Worm (Caenorhabditis elegans): ENCODE measurements around the gene Y67D8C.6.

Gene Y67D8C.6

DNA sequence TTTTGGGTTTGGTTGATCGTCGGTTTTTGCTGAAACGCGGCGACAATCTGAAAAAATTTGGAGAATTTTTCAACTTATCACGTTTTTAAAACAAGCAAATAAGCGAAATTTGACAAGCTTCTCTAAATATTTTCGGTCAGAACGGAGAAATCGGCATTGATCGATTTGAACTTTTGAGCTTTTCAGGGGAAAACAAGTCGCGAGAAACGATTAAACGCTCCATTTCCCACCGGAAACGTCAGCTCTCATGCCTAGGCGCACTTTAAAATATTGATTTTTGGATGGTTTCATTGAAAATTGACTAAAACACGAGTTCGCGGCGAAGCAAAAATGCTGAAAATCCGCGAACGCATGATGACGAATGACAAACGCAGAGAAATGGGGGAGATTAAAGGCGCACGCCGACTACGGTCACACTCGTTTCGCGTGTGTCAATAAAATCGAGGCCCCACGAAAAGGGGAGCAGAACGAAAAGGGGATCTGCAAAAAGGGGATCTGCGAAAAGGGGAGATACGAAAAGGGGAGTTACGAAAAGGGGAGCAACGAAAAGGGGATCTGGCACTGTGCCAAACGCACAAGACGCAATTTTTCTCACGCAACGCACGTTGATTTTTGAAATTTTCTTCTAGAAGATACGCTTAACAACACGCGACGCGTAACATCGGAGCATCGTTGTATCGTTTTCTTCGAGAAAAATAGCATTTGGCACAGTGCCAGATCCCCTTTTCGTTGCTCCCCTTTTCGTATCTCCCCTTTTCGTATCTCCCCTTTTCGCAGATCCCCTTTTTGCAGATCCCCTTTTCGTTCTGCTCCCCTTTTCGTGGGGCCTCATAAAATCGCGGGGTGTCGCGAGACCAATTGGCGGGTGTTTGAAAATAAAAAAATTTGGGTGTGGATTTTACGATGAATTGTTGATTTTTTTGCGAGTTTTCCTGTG is 12.9 kb downstream of the Y67D8C.6 start, which contains the start of gene eel-1 (continued):
- TF ChIP-seq lin-35 (GFP tag; optimal IDR thresholded peaks at IDR 0.05) = peak; percentile 95
- TF ChIP-seq dpl-1 (GFP tag; optimal IDR thresholded peaks at IDR 0.05) = peak; percentile 91 to 93 (median 91)
- TF ChIP-seq nhr-77 (tag; optimal IDR thresholded peaks at IDR 0.05) = peak; percentile 80
- TF ChIP-seq F16B12.6 (tag; optimal IDR thresholded peaks at IDR 0.05) = peak; percentile 50
- peak; percentile 97 for TF ChIP-seq vab-15 (tag; optimal IDR thresholded peaks at IDR 0.05)
- peak; percentile 96 for TF ChIP-seq swsn-7 (tag; optimal IDR thresholded peaks at IDR 0.05)
- TF ChIP-seq mef-2 (tag; optimal IDR thresholded peaks at IDR 0.05) = peak; percentile 68
- peak; percentile 63 for TF ChIP-seq hlh-17 (GFP tag; optimal IDR thresholded peaks at IDR 0.05; ENCODE audit: borderline replicate concordance)
- peak; percentile 96 for TF ChIP-seq nhr-20 (tag; optimal IDR thresholded peaks at IDR 0.05)
- peak; percentile 98 for TF ChIP-seq mab-9 (GFP tag; IDR thresholded peaks at IDR 0.05)
- peak; percentile 84 for TF ChIP-seq C04F5.9 (tag; optimal IDR thresholded peaks at IDR 0.05)
- TF ChIP-seq nhr-76 (tag; optimal IDR thresholded peaks at IDR 0.05) = peak; percentile 25
- peak; percentile 98 for TF ChIP-seq nhr-19 (GFP tag; conservative IDR thresholded peaks at IDR 0.05)
- TF ChIP-seq irx-1 (tag; optimal IDR thresholded peaks at IDR 0.05) = peak; percentile 77
- peak; percentile 86 for TF ChIP-seq ceh-63 (GFP tag; optimal IDR thresholded peaks at IDR 0.05)
- peak; percentile 99 for TF ChIP-seq unc-98 (GFP tag; IDR thresholded peaks at IDR 0.05)
- peak; percentile 89 to 95 (median 93) for TF ChIP-seq ceh-82 (tag; optimal IDR thresholded peaks at IDR 0.05)
- TF ChIP-seq lir-3 (tag; optimal IDR thresholded peaks at IDR 0.05; ENCODE audit: poor library complexity) = peak; percentile 96
- TF ChIP-seq unc-130 (tag; optimal IDR thresholded peaks at IDR 0.05) = peak; percentile 41

DNA sequence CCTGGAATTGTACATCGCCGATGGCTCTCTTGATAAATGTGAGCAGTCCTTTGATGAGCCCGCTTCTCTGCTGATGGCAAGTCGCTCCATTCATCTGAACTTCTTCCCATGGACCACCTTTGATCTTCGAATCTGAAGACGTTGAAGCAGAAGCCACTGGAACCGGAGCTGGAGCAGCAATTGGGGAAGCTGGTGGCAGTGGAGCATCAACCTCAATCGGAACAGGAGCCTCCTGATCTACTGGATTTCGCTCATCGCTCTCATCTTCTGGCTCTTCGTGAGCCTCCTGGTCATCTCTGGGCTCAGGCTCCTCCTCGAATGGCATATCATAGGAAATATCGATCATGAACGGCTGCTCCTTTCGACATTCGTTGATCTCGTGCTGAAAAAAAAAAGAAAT is 16.3 kb downstream of the Y67D8C.6 start:
- TF ChIP-seq ztf-4 (tag; optimal IDR thresholded peaks at IDR 0.05) (no peak), xbp-1 (tag; optimal IDR thresholded peaks at IDR 0.05) (no peak), tlp-1 (tag; optimal IDR thresholded peaks at IDR 0.05) (no peak), sup-37 (GFP tag; optimal IDR thresholded peaks at IDR 0.05) (no peak), unc-130 (tag; optimal IDR thresholded peaks at IDR 0.05) (no peak), skn-1 (tag; optimal IDR thresholded peaks at IDR 0.05) (no peak), zip-4 (GFP tag; optimal IDR thresholded peaks at IDR 0.05) (no peak), jun-1 (tag; optimal IDR thresholded peaks at IDR 0.05) (no peak)

DNA sequence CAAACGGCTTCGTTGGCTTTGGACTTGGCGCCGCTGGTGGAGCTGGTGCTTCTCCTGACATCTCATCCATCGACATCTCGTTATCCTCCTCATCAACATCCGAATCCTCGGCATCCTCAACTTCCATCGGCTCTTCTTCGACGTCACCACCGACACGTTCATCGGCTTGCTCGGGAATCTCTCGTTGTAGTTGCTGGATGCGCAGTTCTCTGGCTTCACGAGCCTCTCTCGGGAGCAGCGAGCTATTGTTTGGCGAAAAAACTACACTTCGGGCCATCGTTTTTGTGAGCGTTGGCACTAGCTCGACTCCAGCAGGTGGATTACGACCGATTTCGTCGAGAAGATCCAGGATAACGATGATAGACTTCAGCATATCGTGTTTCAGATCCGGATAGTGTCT is 17.2 kb downstream of the Y67D8C.6 start:
- TF ChIP-seq ceh-82 (tag; optimal IDR thresholded peaks at IDR 0.05) (no peak), nhr-237 (tag; optimal IDR thresholded peaks at IDR 0.05) (no peak), irx-1 (tag; optimal IDR thresholded peaks at IDR 0.05) (no peak), efl-3 (GFP tag; optimal IDR thresholded peaks at IDR 0.05) (no peak), nhr-47 (tag; optimal IDR thresholded peaks at IDR 0.05) (no peak), ceh-90 (tag; optimal IDR thresholded peaks at IDR 0.05) (no peak)

ce11 chrIV:3044158-3044557 is 19.0 kb downstream of the Y67D8C.6 start:
- TF ChIP-seq pqm-1 (tag; optimal IDR thresholded peaks at IDR 0.05) (no peak), fkh-4 (tag; optimal IDR thresholded peaks at IDR 0.05; ENCODE audit: borderline replicate concordance) (no peak), lin-39 (tag; optimal IDR thresholded peaks at IDR 0.05) (no peak), nhr-84 (tag; optimal IDR thresholded peaks at IDR 0.05) (no peak), lin-15B (tag; optimal IDR thresholded peaks at IDR 0.05) (no peak), sptf-1 (tag; optimal IDR thresholded peaks at IDR 0.05) (no peak), efl-1 (optimal IDR thresholded peaks at IDR 0.05) (no peak), efl-1 (GFP tag; optimal IDR thresholded peaks at IDR 0.05 in 1 of 2) (no peak), C16A3.4 (tag; optimal IDR thresholded peaks at IDR 0.05) (no peak), egl-27 (tag; optimal IDR thresholded peaks at IDR 0.05) (no peak), nhr-237 (tag; optimal IDR thresholded peaks at IDR 0.05) (no peak), isw-1 (GFP tag; IDR thresholded peaks at IDR 0.05) (no peak), alr-1 (tag; optimal IDR thresholded peaks at IDR 0.05; ENCODE audit: borderline replicate concordance) (no peak), unc-62 (GFP tag; optimal IDR thresholded peaks at IDR 0.05) (no peak)
